Fruit fly (Drosophila melanogaster) whole organism, prepupa: ENCODE data around the gene SmydA-3.

Source experiments
- Blimp-1 ChIP-seq: fragments of 200-800 bp; sonication (Bioruptor generic); optimal IDR thresholded peaks from 3 replicates; lab custom pipeline; 2017; ENCODE audit warnings: missing biosample characterization, missing genetic modification characterization, mild to moderate bottlenecking, moderate library complexity, missing genetic modification reagents
- CG15336 ChIP-seq: fragments of 200-800 bp; sonication (Bioruptor generic); IDR thresholded peaks from 2 replicates; pipeline ENCODE4 v1.3.6; 2022; ENCODE audit warnings: missing biosample characterization, missing genetic modification characterization
- CG6276 ChIP-seq: fragments of 200-800 bp; sonication (Bioruptor generic); optimal IDR thresholded peaks from 2 replicates; lab custom pipeline; 2017; ENCODE audit warnings: missing biosample characterization, mild to moderate bottlenecking, missing genetic modification characterization
- Lpt ChIP-seq: fragments of 200-800 bp; sonication (Bioruptor generic); optimal IDR thresholded peaks from 3 replicates; lab custom pipeline; 2016; ENCODE audit warnings: missing biosample characterization, missing genetic modification characterization

- TF ChIP-seq CG6276 (GFP tag; lab: Kevin White, UChicago) (no peak), CG15336 (GFP tag; lab: Robert Waterston, UW) (no peak), Lpt (GFP tag; lab: Kevin White, UChicago) (no peak), Blimp-1 (GFP tag; lab: Kevin White, UChicago) (no peak)
Observed at dm6 chr2L:10841619-10842018, 8.3 kb upstream of the SmydA-3 start.
